Worm (Caenorhabditis elegans): ENCODE measurements around the gene Y50D4C.6.
A peak's percentile ranks its signal among the peaks of the same experiment; 100 is the strongest.

The Y50D4C.6 gene

ce11 chrV:945144-945543, 4.5 kb downstream of the Y50D4C.6 start, which contains the start of gene Y50D4C.3:
TSS of gene Y50D4C.3 (minus strand) at chrV:945244.
- no peak for TF ChIP-seq W03F9.2 (tag; optimal IDR thresholded peaks at IDR 0.05)
- no peak for TF ChIP-seq dao-5 (tag; optimal IDR thresholded peaks at IDR 0.05)
- TF ChIP-seq him-1 (tag; optimal IDR thresholded peaks at IDR 0.05), result no peak

DNA sequence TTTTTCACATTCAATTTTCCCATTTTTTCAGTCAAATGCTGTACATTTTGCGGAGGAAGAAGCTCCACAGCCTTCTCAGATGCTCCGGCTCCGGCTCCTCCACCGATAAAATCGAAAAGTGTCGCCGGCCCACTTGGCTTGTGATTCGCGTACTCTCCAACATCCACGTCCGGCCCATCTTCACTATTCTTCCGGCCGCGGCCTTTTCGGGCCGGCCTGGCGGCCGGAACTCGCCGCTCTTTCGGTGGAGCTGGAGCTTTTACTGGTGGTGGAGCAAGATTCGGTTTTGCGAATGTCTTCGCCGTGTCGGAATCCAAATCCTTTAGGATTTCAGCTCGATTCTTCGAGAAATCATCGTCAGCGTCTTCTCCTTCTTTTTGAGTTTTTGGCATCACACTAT, 7.1 kb downstream of the Y50D4C.6 start:
- TF ChIP-seq dao-5 (tag; optimal IDR thresholded peaks at IDR 0.05) (no peak), W03F9.2 (tag; optimal IDR thresholded peaks at IDR 0.05) (no peak), him-1 (tag; optimal IDR thresholded peaks at IDR 0.05) (no peak)

- no peak for TF ChIP-seq him-1 (tag; optimal IDR thresholded peaks at IDR 0.05)
- no peak for TF ChIP-seq W03F9.2 (tag; optimal IDR thresholded peaks at IDR 0.05)
- no peak for TF ChIP-seq dao-5 (tag; optimal IDR thresholded peaks at IDR 0.05)
Observed at ce11 chrV:939341-939740, 10.3 kb downstream of the Y50D4C.6 start.

DNA sequence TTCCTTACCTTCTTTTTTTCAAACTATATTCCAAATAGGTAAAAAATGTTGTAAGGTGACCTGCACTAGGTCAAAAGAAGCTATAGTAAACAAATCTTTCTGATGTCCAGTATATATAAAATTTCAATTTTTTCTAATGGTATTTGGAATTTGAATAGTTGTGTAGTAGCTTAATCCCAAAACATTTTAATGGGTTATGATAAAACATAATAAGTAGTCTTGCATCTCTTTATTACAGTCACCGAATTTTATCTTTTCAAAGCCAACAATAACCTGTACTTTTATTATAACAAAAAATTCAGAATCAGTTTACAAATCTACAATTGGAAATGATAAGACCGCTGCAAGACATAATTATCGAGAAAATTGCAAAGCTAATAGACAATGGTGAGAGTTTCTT, 32.2 kb downstream of the Y50D4C.6 start, which contains the start of gene H24K24.2:
TSS of gene H24K24.2 (plus strand) at position 301 of the 400 bp plus-strand sequence.
- no peak for TF ChIP-seq W03F9.2 (tag; optimal IDR thresholded peaks at IDR 0.05)
- no peak for TF ChIP-seq him-1 (tag; optimal IDR thresholded peaks at IDR 0.05)
- no peak for TF ChIP-seq dao-5 (tag; optimal IDR thresholded peaks at IDR 0.05)

- TF ChIP-seq dao-5 (tag; optimal IDR thresholded peaks at IDR 0.05) (no peak), him-1 (tag; optimal IDR thresholded peaks at IDR 0.05) (no peak), W03F9.2 (tag; optimal IDR thresholded peaks at IDR 0.05) (no peak)
Observed at ce11 chrV:915716-916115, 33.9 kb downstream of the Y50D4C.6 start.

ce11 chrV:911474-911873, 38.2 kb downstream of the Y50D4C.6 start, which contains the start of gene adh-5:
TSS of gene adh-5 (plus strand) at chrV:911774.
- TF ChIP-seq dao-5 (tag; optimal IDR thresholded peaks at IDR 0.05), result no peak
- no peak for TF ChIP-seq him-1 (tag; optimal IDR thresholded peaks at IDR 0.05)
- no peak for TF ChIP-seq W03F9.2 (tag; optimal IDR thresholded peaks at IDR 0.05)

DNA sequence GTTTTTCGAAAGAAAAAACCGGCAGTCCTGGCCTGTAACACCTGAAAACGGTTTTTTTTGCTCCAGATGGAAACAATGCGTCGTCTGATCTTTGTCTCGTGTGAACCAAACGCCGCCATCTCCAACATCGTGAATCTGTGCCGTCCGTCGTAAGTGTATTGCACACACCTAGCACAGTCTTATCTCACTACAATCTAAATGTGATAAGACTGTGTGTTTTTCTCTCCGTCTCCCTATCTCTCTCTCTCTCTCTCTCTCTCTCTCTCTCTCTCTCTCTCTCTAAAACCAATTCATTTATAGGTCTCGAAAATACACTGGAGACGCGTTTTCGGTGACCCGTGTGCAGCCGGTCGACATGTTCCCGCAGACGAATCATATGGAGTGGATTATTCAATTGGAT, 39.1 kb downstream of the Y50D4C.6 start:
- TF ChIP-seq dao-5 (tag; optimal IDR thresholded peaks at IDR 0.05), result no peak
- no peak for TF ChIP-seq him-1 (tag; optimal IDR thresholded peaks at IDR 0.05)
- TF ChIP-seq W03F9.2 (tag; optimal IDR thresholded peaks at IDR 0.05), result no peak

- TF ChIP-seq W03F9.2 (tag; optimal IDR thresholded peaks at IDR 0.05) (no peak), him-1 (tag; optimal IDR thresholded peaks at IDR 0.05) (no peak), dao-5 (tag; optimal IDR thresholded peaks at IDR 0.05) (no peak)
Observed at ce11 chrV:908681-909080, 41.0 kb downstream of the Y50D4C.6 start.

ce11 chrV:904232-904983, 45.3 kb downstream of the Y50D4C.6 start, which contains the start of gene trm-2A:
TSS of gene trm-2A (plus strand) at chrV:904963.
- TF ChIP-seq dao-5 (tag; optimal IDR thresholded peaks at IDR 0.05), result no peak
- peak; percentile 22 for TF ChIP-seq W03F9.2 (tag; optimal IDR thresholded peaks at IDR 0.05)
- TF ChIP-seq him-1 (tag; optimal IDR thresholded peaks at IDR 0.05), result no peak

ce11 chrV:903460-903859, 46.2 kb downstream of the Y50D4C.6 start, which contains the start of gene fmo-5:
TSS of gene fmo-5 (minus strand) at chrV:903665.
- TF ChIP-seq W03F9.2 (tag; optimal IDR thresholded peaks at IDR 0.05) (no peak), dao-5 (tag; optimal IDR thresholded peaks at IDR 0.05) (no peak), him-1 (tag; optimal IDR thresholded peaks at IDR 0.05) (no peak)

ce11 chrV:899087-899486, 50.6 kb downstream of the Y50D4C.6 start, which contains the start of gene nas-32:
TSS of gene nas-32 (minus strand) at chrV:899187.
- no peak for TF ChIP-seq W03F9.2 (tag; optimal IDR thresholded peaks at IDR 0.05)
- TF ChIP-seq him-1 (tag; optimal IDR thresholded peaks at IDR 0.05), result no peak
- TF ChIP-seq dao-5 (tag; optimal IDR thresholded peaks at IDR 0.05), result no peak
